Fruit fly (Drosophila melanogaster): ENCODE data around the gene Jon99Ci.

dm6 chr3R:29876232-29876631 is 49.8 kb downstream of the Jon99Ci start:
- TF ChIP-seq Hr96 (GFP tag; optimal IDR thresholded peaks at IDR 0.05) (no peak), Clk (GFP tag; optimal IDR thresholded peaks at IDR 0.05) (no peak), pad (GFP tag; optimal IDR thresholded peaks at IDR 0.05) (no peak)
